Fruit fly (Drosophila melanogaster) whole organism, prepupa: ENCODE results near the gene CG15027.

Source experiments
- CG3032 ChIP-seq: fragments of 200-800 bp; optimal IDR thresholded peaks from 2 replicates; lab custom pipeline; 2019; ENCODE audit warnings: missing biosample characterization, mild to moderate bottlenecking, missing genetic modification characterization, moderate library complexity
- CG6792 ChIP-seq: fragments of 200-800 bp; sonication (Bioruptor generic); optimal IDR thresholded peaks from 3 replicates; lab custom pipeline; 2016; ENCODE audit warnings: missing biosample characterization, missing genetic modification characterization
- CG6854 ChIP-seq: fragments of 200-800 bp; sonication (Bioruptor generic); optimal IDR thresholded peaks from 2 replicates; lab custom pipeline; 2017; ENCODE audit warnings: missing biosample characterization, mild to moderate bottlenecking, missing genetic modification characterization
- salr ChIP-seq, 2 experiments: fragments of 200-800 bp; sonication (Bioruptor generic); optimal IDR thresholded peaks; 3 replicates each; lab custom pipeline; 2016 to 2018; ENCODE audit warnings: missing biosample characterization in 2 of 2, missing genetic modification characterization in 2 of 2, mild to moderate bottlenecking in 1 of 2

dm6 chrX:15089146-15089698 is 3.6 kb upstream of the CG15027 start, which contains the start of gene Rab3-GEF:
- TF ChIP-seq CG6854 (GFP tag; lab: Kevin White, UChicago): no peak
- TF ChIP-seq CG3032 (tag; lab: Kevin White, UChicago): no peak
- no peak for TF ChIP-seq CG6792 (GFP tag; lab: Kevin White, UChicago)
- TF ChIP-seq salr (GFP tag; optimal IDR thresholded peaks at IDR 0.05; lab: Kevin White, UChicago): no peak
